Fruit fly (Drosophila melanogaster): ENCODE results near the gene CG42724.
A peak's percentile ranks its signal among the peaks of the same experiment; 100 is the strongest.

The CG42724 gene

dm6 chr3R:6373512-6374306 lies 5.6 kb upstream of the CG42724 start:
- TF ChIP-seq br (GFP tag; optimal IDR thresholded peaks at IDR 0.05) (no peak), Mio (GFP tag; optimal IDR thresholded peaks at IDR 0.05) (no peak), Myc (optimal IDR thresholded peaks at IDR 0.05) (no peak), dsf (GFP tag; optimal IDR thresholded peaks at IDR 0.05; ENCODE audit: borderline replicate concordance) (peak; percentile 36), foxo (GFP tag; optimal IDR thresholded peaks at IDR 0.05) (peak in 1 of 2 experiments; percentile 29), fru (GFP tag; optimal IDR thresholded peaks at IDR 0.05) (peak; percentile 41), tai (GFP tag; optimal IDR thresholded peaks at IDR 0.05) (no peak), sv (GFP tag; optimal IDR thresholded peaks at IDR 0.05) (peak; percentile 33), Hr83 (GFP tag; optimal IDR thresholded peaks at IDR 0.05; ENCODE audit: poor library complexity, severe bottlenecking) (peak; percentile 26), dl (GFP tag; optimal IDR thresholded peaks at IDR 0.05; ENCODE audit: insufficient read depth in 1 of 2, partially characterized antibody in 2 of 2) (no peak), Jra (GFP tag; optimal IDR thresholded peaks at IDR 0.05) (peak; percentile 62), Abd-B (GFP tag; optimal IDR thresholded peaks at IDR 0.05) (no peak), Vsx2 (GFP tag; optimal IDR thresholded peaks at IDR 0.05; ENCODE audit: partially characterized antibody) (no peak), GATAd (GFP tag; optimal IDR thresholded peaks at IDR 0.05) (no peak), Hnf4 (GFP tag; optimal IDR thresholded peaks at IDR 0.05) (peak; percentile 33), CrebA (GFP tag; optimal IDR thresholded peaks at IDR 0.05; ENCODE audit: borderline replicate concordance) (no peak), HLH106 (tag; optimal IDR thresholded peaks at IDR 0.05) (peak; percentile 51), jim (GFP tag; optimal IDR thresholded peaks at IDR 0.05) (no peak), N (GFP tag; optimal IDR thresholded peaks at IDR 0.05) (no peak), OdsH (GFP tag; optimal IDR thresholded peaks at IDR 0.05) (peak; percentile 49), Dfd (GFP tag; optimal IDR thresholded peaks at IDR 0.05) (no peak), h (GFP tag; optimal IDR thresholded peaks at IDR 0.05) (peak; percentile 58), Rel (GFP tag; optimal IDR thresholded peaks at IDR 0.05) (no peak), Rel (tag; optimal IDR thresholded peaks at IDR 0.05) (peak; percentile 3), Hr78 (GFP tag; optimal IDR thresholded peaks at IDR 0.05) (no peak), pan (optimal IDR thresholded peaks at IDR 0.05) (no peak), ey (GFP tag; optimal IDR thresholded peaks at IDR 0.05) (peak; percentile 37), sage (GFP tag; optimal IDR thresholded peaks at IDR 0.05) (no peak), rgr (GFP tag; optimal IDR thresholded peaks at IDR 0.05) (peak; percentile 39), CG9705 (GFP tag; optimal IDR thresholded peaks at IDR 0.05) (peak; percentile 16), CG32264 (GFP tag; optimal IDR thresholded peaks at IDR 0.05) (no peak), usp (GFP tag; optimal IDR thresholded peaks at IDR 0.05) (no peak), psq (GFP tag; optimal IDR thresholded peaks at IDR 0.05) (peak; percentile 26), Sp1 (GFP tag; optimal IDR thresholded peaks at IDR 0.05) (peak; percentile 34), woc (GFP tag; optimal IDR thresholded peaks at IDR 0.05) (peak; percentile 54), Dif (GFP tag; optimal IDR thresholded peaks at IDR 0.05; ENCODE audit: partially characterized antibody) (no peak)

- TF ChIP-seq Myc (optimal IDR thresholded peaks at IDR 0.05) (peak; percentile 31), Hr83 (GFP tag; optimal IDR thresholded peaks at IDR 0.05; ENCODE audit: poor library complexity, severe bottlenecking) (peak; percentile 57), Vsx2 (GFP tag; optimal IDR thresholded peaks at IDR 0.05; ENCODE audit: partially characterized antibody) (no peak), fru (GFP tag; optimal IDR thresholded peaks at IDR 0.05) (no peak), HLH106 (tag; optimal IDR thresholded peaks at IDR 0.05) (peak; percentile 29), woc (GFP tag; optimal IDR thresholded peaks at IDR 0.05) (peak; percentile 44), rgr (GFP tag; optimal IDR thresholded peaks at IDR 0.05) (peak; percentile 25), psq (GFP tag; optimal IDR thresholded peaks at IDR 0.05) (peak; percentile 11), dsf (GFP tag; optimal IDR thresholded peaks at IDR 0.05; ENCODE audit: borderline replicate concordance) (no peak)
These were observed 606 bp upstream of the CG42724 start, which contains the start of gene CG10286 for dm6 chr3R:6368550-6369238. Gene CG10286, plus strand, starts transcription at chr3R:6368965.

Measured in whole organism, wandering third instar larva.